Worm (Caenorhabditis elegans) whole organism, L1 larva: ENCODE results near the gene Y57G11C.8.
A peak's percentile ranks its signal among the peaks of the same experiment; 100 is the strongest.

Experiments used
- isw-1 ChIP-seq: fragments of 200-800 bp; sonication (Bioruptor generic); IDR thresholded peaks from 2 replicates; pipeline ENCODE4 v1.3.6; 2022; ENCODE audit warnings: missing genetic modification characterization, missing compliant biosample characterization
- mab-9 ChIP-seq: fragments of 200-800 bp; sonication (Bioruptor generic); IDR thresholded peaks from 2 replicates; pipeline ENCODE4 v1.3.6; 2022; ENCODE audit warnings: missing genetic modification reagents, missing genetic modification characterization, missing compliant biosample characterization
- nhr-237 ChIP-seq: fragments of 150-350 bp; optimal IDR thresholded peaks from 2 replicates; lab custom pipeline; 2014; ENCODE audit warnings: missing biosample characterization, missing genetic modification characterization
- nhr-77 ChIP-seq: fragments of 150-350 bp; optimal IDR thresholded peaks from 2 replicates; lab custom pipeline; 2014; ENCODE audit warnings: missing biosample characterization, missing genetic modification characterization
- snpc-4 ChIP-seq: fragments of 150-350 bp; optimal IDR thresholded peaks from 2 replicates; lab custom pipeline; 2014; ENCODE audit warnings: missing biosample characterization, missing genetic modification characterization
- snu-23 ChIP-seq: sonication (generic microtip); optimal IDR thresholded peaks from 2 replicates; lab custom pipeline; 2016; ENCODE audit warnings: missing genetic modification characterization, missing compliant biosample characterization

- TF ChIP-seq snpc-4 (tag; lab: Kevin White, UChicago): peak; percentile 51
- peak; percentile 86 for TF ChIP-seq nhr-77 (tag; lab: Kevin White, UChicago)
- peak; percentile 16 for TF ChIP-seq nhr-237
- peak; percentile 52; the same call in 1 of the 2 replicates for TF ChIP-seq mab-9 (GFP tag; lab: Robert Waterston, UW)
- peak; percentile 100 for TF ChIP-seq isw-1 (GFP tag; lab: Robert Waterston, UW)
- TF ChIP-seq snu-23 (GFP tag; lab: Kevin White, UChicago): peak; percentile 95
These were observed 43.3 kb downstream of the Y57G11C.8 start, which contains the start of gene sec-61.A for ce11 chrIV:14824878-14825352.
